Fruit fly (Drosophila melanogaster) whole organism, embryonic: ENCODE data around the gene ClC-c.

ENCODE experiments used
- Aef1 ChIP-seq: fragments of 200-800 bp; sonication (Bioruptor generic); IDR thresholded peaks from 3 replicates; pipeline ENCODE4 v1.3.6; 2022; ENCODE audit warnings: missing biosample characterization, missing genetic modification characterization
- Awh ChIP-seq: fragments of 200-800 bp; sonication (Bioruptor generic); IDR thresholded peaks from 2 replicates; pipeline ENCODE4, ENCODE4 v1.3.6; 2022; ENCODE audit warnings: missing biosample characterization, missing genetic modification characterization
- CG10147 ChIP-seq: fragments of 200-800 bp; sonication (Bioruptor generic); optimal IDR thresholded peaks from 2 replicates; lab custom pipeline; 2019; ENCODE audit warnings: missing biosample characterization, mild to moderate bottlenecking, missing genetic modification characterization, moderate library complexity
- CG10274 ChIP-seq: fragments of 200-800 bp; sonication (Bioruptor generic); optimal IDR thresholded peaks from 3 replicates; lab custom pipeline; 2017; ENCODE audit warnings: missing biosample characterization, mild to moderate bottlenecking, missing genetic modification characterization
- CG12659 ChIP-seq: fragments of 200-800 bp; sonication (Bioruptor generic); optimal IDR thresholded peaks from 3 replicates; lab custom pipeline; 2017; ENCODE audit warnings: mild to moderate bottlenecking, missing biosample characterization, missing genetic modification reagents, missing genetic modification characterization
- CG1529 ChIP-seq: fragments of 200-800 bp; sonication (Bioruptor generic); optimal IDR thresholded peaks from 3 replicates; lab custom pipeline; 2018; ENCODE audit warnings: missing biosample characterization, missing genetic modification characterization
- CG1602 ChIP-seq: fragments of 200-800 bp; sonication (Bioruptor generic); optimal IDR thresholded peaks from 3 replicates; lab custom pipeline; 2016; ENCODE audit warnings: missing biosample characterization, missing genetic modification characterization
- CG17359 ChIP-seq: fragments of 200-800 bp; sonication (Bioruptor generic); optimal IDR thresholded peaks from 3 replicates; lab custom pipeline; 2018; ENCODE audit warnings: missing biosample characterization, mild to moderate bottlenecking, missing genetic modification characterization, moderate library complexity
- CG18476 ChIP-seq: fragments of 200-800 bp; sonication (Bioruptor generic); optimal IDR thresholded peaks from 2 replicates; lab custom pipeline; 2016; ENCODE audit warnings: missing biosample characterization, mild to moderate bottlenecking, missing genetic modification characterization
- CG2678 ChIP-seq: fragments of 200-800 bp; sonication (Bioruptor generic); optimal IDR thresholded peaks from 3 replicates; lab custom pipeline; 2019; ENCODE audit warnings: missing biosample characterization, mild to moderate bottlenecking, missing genetic modification characterization, moderate library complexity
- CG3065 ChIP-seq: fragments of 200-800 bp; sonication (Bioruptor generic); optimal IDR thresholded peaks from 2 replicates; lab custom pipeline; 2016; ENCODE audit warnings: missing biosample characterization, missing genetic modification characterization
- CG32532 ChIP-seq: fragments of 200-800 bp; sonication (Bioruptor generic); IDR thresholded peaks from 2 replicates; pipeline ENCODE4 v1.3.6; 2022; ENCODE audit warnings: missing biosample characterization, missing genetic modification characterization
- CG34376 ChIP-seq: fragments of 200-800 bp; sonication (Bioruptor generic); optimal IDR thresholded peaks from 2 replicates; lab custom pipeline; 2018; ENCODE audit warnings: missing biosample characterization, mild to moderate bottlenecking, missing genetic modification characterization
- CG34422 ChIP-seq: fragments of 200-800 bp; sonication (Bioruptor generic); IDR thresholded peaks from 3 replicates; pipeline ENCODE4 v1.3.6; 2022; ENCODE audit warnings: missing biosample characterization, missing genetic modification characterization
- CG3847 ChIP-seq: fragments of 200-800 bp; sonication (Bioruptor generic); IDR thresholded peaks from 2 replicates; pipeline ENCODE4 v1.3.6; 2022; ENCODE audit warnings: missing biosample characterization, missing genetic modification characterization
- CG4617 ChIP-seq: fragments of 200-800 bp; sonication (Bioruptor generic); optimal IDR thresholded peaks from 3 replicates; lab custom pipeline; 2016; ENCODE audit warnings: missing biosample characterization, missing genetic modification characterization, borderline replicate concordance
- CG6272 ChIP-seq: fragments of 200-800 bp; sonication (Bioruptor generic); IDR thresholded peaks from 2 replicates; pipeline ENCODE4 v1.3.6; 2022; ENCODE audit warnings: missing biosample characterization, missing genetic modification characterization
- CG6654 ChIP-seq: fragments of 200-800 bp; sonication (Bioruptor generic); optimal IDR thresholded peaks from 2 replicates; lab custom pipeline; 2017; ENCODE audit warnings: missing biosample characterization, mild to moderate bottlenecking, missing genetic modification characterization
- CG6791 ChIP-seq: fragments of 200-800 bp; sonication (Bioruptor generic); IDR thresholded peaks from 3 replicates; pipeline ENCODE4 v1.3.6; 2022; ENCODE audit warnings: missing biosample characterization, missing genetic modification characterization; ENCODE audit not compliant: partially characterized antibody
- CG7372 ChIP-seq: fragments of 200-800 bp; sonication (Bioruptor generic); IDR thresholded peaks from 2 replicates; pipeline ENCODE4 v1.3.6; 2022; ENCODE audit warnings: missing biosample characterization, missing genetic modification characterization
- CG7786 ChIP-seq: fragments of 200-800 bp; sonication (Bioruptor generic); optimal IDR thresholded peaks from 2 replicates; lab custom pipeline; 2016; ENCODE audit warnings: missing biosample characterization, missing genetic modification characterization
- CG8359 ChIP-seq: fragments of 200-800 bp; sonication (Bioruptor generic); optimal IDR thresholded peaks from 2 replicates; lab custom pipeline; 2017; ENCODE audit warnings: missing biosample characterization, mild to moderate bottlenecking, missing genetic modification characterization, borderline replicate concordance
- CG9817 ChIP-seq: fragments of 200-800 bp; sonication (Bioruptor generic); optimal IDR thresholded peaks from 2 replicates; lab custom pipeline; 2018; ENCODE audit warnings: missing biosample characterization, mild to moderate bottlenecking, missing genetic modification characterization, moderate library complexity
- D19B ChIP-seq: fragments of 200-800 bp; sonication (Bioruptor generic); optimal IDR thresholded peaks from 2 replicates; lab custom pipeline; 2017; ENCODE audit warnings: missing biosample characterization, mild to moderate bottlenecking, missing genetic modification characterization
- Elba2 ChIP-seq: fragments of 200-800 bp; sonication (Bioruptor generic); optimal IDR thresholded peaks from 3 replicates; lab custom pipeline; 2016; ENCODE audit warnings: missing biosample characterization, missing genetic modification characterization
- HmgD ChIP-seq: fragments of 200-800 bp; sonication (Bioruptor generic); optimal IDR thresholded peaks from 3 replicates; lab custom pipeline; 2016; ENCODE audit warnings: missing biosample characterization, missing genetic modification characterization
- HmgZ ChIP-seq: fragments of 200-800 bp; sonication (Bioruptor generic); optimal IDR thresholded peaks from 2 replicates; lab custom pipeline; 2018; ENCODE audit warnings: missing biosample characterization, mild to moderate bottlenecking, missing genetic modification characterization
- MESR4 ChIP-seq: fragments of 200-800 bp; sonication (Bioruptor generic); optimal IDR thresholded peaks from 2 replicates; lab custom pipeline; 2018; ENCODE audit warnings: missing biosample characterization, mild to moderate bottlenecking, missing genetic modification characterization, moderate library complexity
- Side ChIP-seq: fragments of 200-800 bp; sonication (Bioruptor generic); optimal IDR thresholded peaks from 2 replicates; lab custom pipeline; 2016; ENCODE audit warnings: missing biosample characterization, missing genetic modification characterization
- Six4 ChIP-seq: fragments of 200-800 bp; sonication (Bioruptor generic); optimal IDR thresholded peaks from 2 replicates; lab custom pipeline; 2016; ENCODE audit warnings: missing biosample characterization, missing genetic modification characterization
- bigmax ChIP-seq: fragments of 200-800 bp; sonication (Bioruptor generic); optimal IDR thresholded peaks from 2 replicates; lab custom pipeline; 2018; ENCODE audit warnings: missing biosample characterization, mild to moderate bottlenecking, missing genetic modification characterization
- emc ChIP-seq: fragments of 200-800 bp; sonication (Bioruptor generic); optimal IDR thresholded peaks from 2 replicates; lab custom pipeline; 2016; ENCODE audit warnings: missing biosample characterization, missing genetic modification characterization
- esg ChIP-seq: fragments of 200-800 bp; sonication (Bioruptor generic); conservative IDR thresholded peaks from 2 replicates; pipeline ENCODE4 v1.3.6; 2022; ENCODE audit warnings: missing biosample characterization, missing genetic modification characterization
- gsb-n ChIP-seq: fragments of 200-800 bp; sonication (Bioruptor generic); optimal IDR thresholded peaks from 3 replicates; lab custom pipeline; 2018; ENCODE audit warnings: missing biosample characterization, mild to moderate bottlenecking, missing genetic modification characterization
- lbe ChIP-seq: fragments of 200-800 bp; sonication (Bioruptor generic); optimal IDR thresholded peaks from 2 replicates; lab custom pipeline; 2016; ENCODE audit warnings: missing biosample characterization, mild to moderate bottlenecking, missing genetic modification characterization
- mld ChIP-seq: fragments of 200-800 bp; sonication (Bioruptor generic); IDR thresholded peaks from 3 replicates; pipeline ENCODE4 v1.3.6; 2022; ENCODE audit warnings: missing biosample characterization, missing genetic modification characterization; ENCODE audit not compliant: partially characterized antibody
- nerfin-2 ChIP-seq: fragments of 200-800 bp; sonication (Bioruptor generic); IDR thresholded peaks from 2 replicates; pipeline ENCODE4 v1.3.6; 2022; ENCODE audit warnings: missing biosample characterization, missing genetic modification characterization; ENCODE audit not compliant: partially characterized antibody
- onecut ChIP-seq: fragments of 200-800 bp; sonication (Bioruptor generic); IDR thresholded peaks from 2 replicates; pipeline ENCODE4 v1.3.6; 2022; ENCODE audit warnings: missing biosample characterization, missing genetic modification characterization
- repo ChIP-seq: fragments of 200-800 bp; sonication (Bioruptor generic); optimal IDR thresholded peaks from 2 replicates; lab custom pipeline; 2016; ENCODE audit warnings: missing biosample characterization, missing genetic modification characterization
- run ChIP-seq: fragments of 200-800 bp; sonication (Bioruptor generic); optimal IDR thresholded peaks from 3 replicates; lab custom pipeline; 2018; ENCODE audit warnings: missing biosample characterization, mild to moderate bottlenecking, missing genetic modification characterization
- sens ChIP-seq: fragments of 200-800 bp; sonication (Bioruptor generic); peaks from one replicate; lab custom pipeline; 2016; ENCODE audit warnings: missing biosample characterization, missing genetic modification characterization
- seq ChIP-seq: fragments of 200-800 bp; sonication (Bioruptor generic); IDR thresholded peaks from 2 replicates; pipeline ENCODE4 v1.3.6; 2022; ENCODE audit warnings: missing biosample characterization, missing genetic modification characterization
- sima ChIP-seq: fragments of 200-800 bp; sonication (Bioruptor generic); optimal IDR thresholded peaks from 2 replicates; lab custom pipeline; 2016; ENCODE audit warnings: missing biosample characterization, missing genetic modification characterization
- tll ChIP-seq, 2 experiments: fragments of 200-800 bp in 1 of 2; fragments of >200 bp in 1 of 2; sonication (Bioruptor generic) in 1 of 2; optimal IDR thresholded peaks; 2 replicates each; lab custom pipeline; 2017 to 2019; ENCODE audit warnings: missing biosample characterization in 2 of 2, missing genetic modification characterization in 2 of 2, mild to moderate bottlenecking in 1 of 2, moderate library complexity in 1 of 2
- trh ChIP-seq: fragments of 200-800 bp; sonication (Bioruptor generic); optimal IDR thresholded peaks from 2 replicates; lab custom pipeline; 2016; ENCODE audit warnings: missing biosample characterization, missing genetic modification characterization
- tx ChIP-seq: fragments of 200-800 bp; sonication (Bioruptor generic); optimal IDR thresholded peaks from 2 replicates; lab custom pipeline; 2016; ENCODE audit warnings: missing biosample characterization, missing genetic modification characterization

Gene ClC-c

DNA sequence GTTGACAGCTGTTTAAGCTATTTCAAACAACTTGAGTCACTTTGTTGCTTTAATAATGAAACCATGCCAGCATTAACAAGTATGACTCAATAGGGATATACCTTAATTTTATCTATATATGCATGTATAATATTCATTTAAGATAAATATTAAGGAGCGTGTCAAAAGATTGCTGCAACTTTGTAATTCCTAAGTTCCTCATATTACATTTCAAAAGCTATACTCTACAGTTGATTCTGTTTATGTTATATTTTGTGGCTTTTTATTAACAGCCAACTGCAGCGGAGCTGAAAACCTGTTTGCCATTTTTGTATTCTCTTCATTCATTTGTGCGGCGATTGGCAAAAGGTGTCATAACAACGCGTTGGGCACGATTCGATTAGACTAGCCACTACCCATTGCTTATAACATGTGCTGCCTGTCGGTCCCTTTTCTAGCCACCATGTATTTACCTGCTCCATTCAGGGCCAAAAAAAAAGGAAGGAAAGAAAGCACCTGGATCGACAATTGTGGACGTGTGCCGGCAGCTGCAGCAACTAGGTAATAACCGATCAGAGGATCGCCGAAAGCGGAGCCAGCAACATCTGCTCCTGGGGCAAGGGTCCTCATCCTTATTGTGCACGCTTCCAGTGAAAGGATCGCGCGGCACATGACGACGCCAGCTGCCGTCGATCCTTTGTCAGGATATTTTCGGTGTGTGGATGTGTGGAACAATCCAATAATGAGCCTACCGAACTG is 41.4 kb upstream of the ClC-c start (continued):
- TF ChIP-seq tx (GFP tag; lab: Kevin White, UChicago) = no peak
- no peak for TF ChIP-seq CG6791
- no peak for TF ChIP-seq CG10147 (GFP tag; lab: Kevin White, UChicago)
- TF ChIP-seq sens (GFP tag; lab: Kevin White, UChicago) = no peak
- TF ChIP-seq CG7786 (GFP tag; lab: Kevin White, UChicago) = no peak
- TF ChIP-seq Side = no peak
- peak; percentile 12 for TF ChIP-seq Elba2 (GFP tag; lab: Kevin White, UChicago)
- TF ChIP-seq Six4 (GFP tag; lab: Kevin White, UChicago) = no peak
- TF ChIP-seq CG8359 (GFP tag; lab: Kevin White, UChicago) = no peak

DNA sequence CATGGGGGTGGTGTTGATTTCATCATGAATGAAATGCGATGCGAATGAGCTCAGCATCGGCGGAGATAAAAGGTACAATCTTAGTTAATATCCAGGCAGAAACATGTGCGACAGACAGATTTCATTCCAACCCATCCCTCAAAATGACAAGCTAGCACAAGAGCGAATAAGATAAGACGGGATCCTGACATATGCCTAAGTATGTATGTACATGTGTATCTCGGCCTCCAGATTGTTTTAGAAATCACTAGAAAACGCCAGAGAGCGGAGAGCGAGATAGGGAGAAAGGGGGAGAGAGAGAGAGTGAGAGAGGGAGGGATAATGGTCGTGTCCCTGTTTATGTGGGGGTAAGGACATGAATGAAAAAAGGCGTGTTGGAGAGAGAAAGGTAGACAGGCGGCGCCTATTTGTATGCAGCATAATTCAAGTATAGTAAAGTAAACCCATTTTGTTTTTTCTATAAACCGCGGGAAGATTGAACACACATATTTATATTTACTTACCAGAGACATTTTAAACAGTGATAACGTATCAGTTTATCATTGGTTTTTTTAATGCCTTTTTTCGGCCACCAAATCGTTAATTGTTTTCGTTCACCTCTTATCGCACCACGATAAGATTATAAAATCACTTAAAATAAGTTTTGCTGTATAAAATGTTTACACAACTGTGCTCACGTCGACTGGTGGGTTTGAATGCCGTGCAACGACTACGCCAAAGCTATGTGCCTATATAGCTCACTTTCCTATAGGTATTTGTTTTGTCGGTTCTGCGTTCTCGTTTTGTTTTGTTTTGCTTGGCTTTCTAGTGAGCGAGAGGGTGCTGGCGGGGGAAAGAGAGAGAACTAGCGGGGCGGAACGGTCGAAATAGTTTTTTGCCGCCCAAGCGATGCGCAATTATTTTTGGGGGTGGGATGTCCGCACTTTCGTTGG is 40.0 kb upstream of the ClC-c start:
- TF ChIP-seq CG10274 (no peak), emc (GFP tag; lab: Kevin White, UChicago) (no peak), CG6654 (GFP tag; lab: Kevin White, UChicago) (no peak), run (tag; lab: Kevin White, UChicago) (peak; percentile 72), CG12659 (GFP tag; lab: Kevin White, UChicago) (peak; percentile 40), seq (GFP tag; lab: Robert Waterston, UW) (peak; percentile 60; the same call in 1 of the 2 replicates), HmgZ (tag; lab: Kevin White, UChicago) (peak; percentile 46), repo (GFP tag; lab: Kevin White, UChicago) (no peak), CG1529 (GFP tag; lab: Kevin White, UChicago) (no peak), CG1602 (GFP tag; lab: Kevin White, UChicago) (no peak), CG3847 (no peak), bigmax (GFP tag; lab: Kevin White, UChicago) (no peak), CG17359 (peak; percentile 35), esg (GFP tag; lab: Robert Waterston, UW) (no peak), CG6272 (GFP tag; lab: Robert Waterston, UW) (no peak), CG9817 (no peak), CG2678 (tag; lab: Kevin White, UChicago) (peak; percentile 59), CG32532 (GFP tag; lab: Robert Waterston, UW) (no peak), trh (GFP tag; lab: Kevin White, UChicago) (no peak), nerfin-2 (GFP tag; lab: Robert Waterston, UW) (no peak), tll (GFP tag; optimal IDR thresholded peaks at IDR 0.05; lab: Kevin White, UChicago) (no peak), lbe (GFP tag; lab: Kevin White, UChicago) (no peak), MESR4 (GFP tag; lab: Kevin White, UChicago) (peak; percentile 39), mld (GFP tag; lab: Robert Waterston, UW) (no peak), onecut (GFP tag; lab: Robert Waterston, UW) (no peak; the same call in 1 of the 2 replicates), Aef1 (no peak), CG18476 (GFP tag; lab: Kevin White, UChicago) (no peak), gsb-n (tag; lab: Kevin White, UChicago) (peak; percentile 3), D19B (GFP tag; lab: Kevin White, UChicago) (peak; percentile 13), sima (GFP tag; lab: Kevin White, UChicago) (no peak), CG34376 (GFP tag; lab: Kevin White, UChicago) (peak; percentile 95), CG3065 (no peak), HmgD (GFP tag; lab: Kevin White, UChicago) (no peak), CG7372 (GFP tag; lab: Robert Waterston, UW) (no peak), CG4617 (GFP tag; lab: Kevin White, UChicago) (no peak), Awh (no peak), CG34422 (GFP tag; lab: Robert Waterston, UW) (peak; percentile 39; the same call in 1 of the 3 replicates)
